Worm (Caenorhabditis elegans): ENCODE results near the gene ugt-22.

- no peak for TF ChIP-seq tab-1 (GFP tag; IDR thresholded peaks at IDR 0.05)
- no peak for TF ChIP-seq T22C8.4 (GFP tag; IDR thresholded peaks at IDR 0.05)
- no peak for TF ChIP-seq ztf-29 (GFP tag; IDR thresholded peaks at IDR 0.05)
- TF ChIP-seq cog-1 (tag; optimal IDR thresholded peaks at IDR 0.05): no peak
- no peak for TF ChIP-seq flt-1 (GFP tag; IDR thresholded peaks at IDR 0.05)
- TF ChIP-seq klf-2 (GFP tag; conservative IDR thresholded peaks at IDR 0.05): no peak
These were observed 45.7 kb upstream of the ugt-22 start, which contains the start of gene Y45F10B.3 for ce11 chrIV:13593351-13593750.

Measured in whole organism, midembryonic.